Fruit fly (Drosophila melanogaster): ENCODE results near the gene CG18549.
"Not testable (repeated sequence)": the region's sequence is repeated elsewhere in the genome, so short reads cannot be mapped to it uniquely, and the experiment has no call there.

DNA sequence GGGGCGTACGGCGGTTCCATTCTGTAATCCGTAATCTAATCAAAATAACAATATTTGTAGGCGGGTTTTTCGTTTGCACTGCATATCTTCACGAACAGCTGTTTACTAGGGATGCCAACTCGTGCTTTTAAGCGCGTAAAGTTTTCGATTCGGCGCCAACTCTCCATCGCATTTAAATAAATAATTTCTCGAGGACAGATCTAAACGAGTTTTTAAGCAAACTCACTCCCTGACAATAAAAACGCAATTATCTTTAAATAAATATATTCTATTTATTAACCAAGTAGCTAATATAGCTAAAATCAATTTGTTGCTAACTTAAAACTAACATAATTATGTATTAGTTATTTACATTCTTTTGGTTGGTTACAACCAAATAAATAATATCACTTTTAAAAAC lies 16.1 kb downstream of the CG18549 start, which contains the start of gene CG5608:
- TF ChIP-seq CG8924 (tag; optimal IDR thresholded peaks at IDR 0.05); CG18764 (GFP tag; optimal IDR thresholded peaks at IDR 0.05); ham (GFP tag; IDR thresholded peaks at IDR 0.05); Dll (GFP tag; IDR thresholded peaks at IDR 0.05; ENCODE audit: partially characterized antibody); ken (GFP tag; IDR thresholded peaks at IDR 0.05); gro (GFP tag; optimal IDR thresholded peaks at IDR 0.05); Dfd (GFP tag; optimal IDR thresholded peaks at IDR 0.05); wdn (GFP tag; IDR thresholded peaks at IDR 0.05); zfh1 (GFP tag; IDR thresholded peaks at IDR 0.05); croc (GFP tag; conservative IDR thresholded peaks at IDR 0.05); ewg (GFP tag; optimal IDR thresholded peaks at IDR 0.05): not testable (repeated sequence)

Measured in whole organism, embryonic.